Worm (Caenorhabditis elegans): ENCODE data around the gene htas-1.

Gene htas-1

ce11 chrIV:9714264-9714663 is 30.9 kb upstream of the htas-1 start:
- no peak for TF ChIP-seq klf-2 (GFP tag; conservative IDR thresholded peaks at IDR 0.05)
- no peak for TF ChIP-seq ztf-23 (GFP tag; IDR thresholded peaks at IDR 0.05)
- TF ChIP-seq cog-1 (tag; optimal IDR thresholded peaks at IDR 0.05) = no peak
- TF ChIP-seq T22C8.4 (GFP tag; IDR thresholded peaks at IDR 0.05) = no peak
- TF ChIP-seq ref-1 (GFP tag; conservative IDR thresholded peaks at IDR 0.05) = no peak
- no peak for TF ChIP-seq med-1 (GFP tag; optimal IDR thresholded peaks at IDR 0.05; ENCODE audit: insufficient read depth)
- no peak for TF ChIP-seq ztf-29 (GFP tag; IDR thresholded peaks at IDR 0.05)
- no peak for TF ChIP-seq tab-1 (GFP tag; IDR thresholded peaks at IDR 0.05)
- TF ChIP-seq flt-1 (GFP tag; IDR thresholded peaks at IDR 0.05) = no peak

- TF ChIP-seq klf-2 (GFP tag; conservative IDR thresholded peaks at IDR 0.05) (no peak), tab-1 (GFP tag; IDR thresholded peaks at IDR 0.05) (no peak), ztf-23 (GFP tag; IDR thresholded peaks at IDR 0.05) (no peak), ztf-29 (GFP tag; IDR thresholded peaks at IDR 0.05) (no peak), flt-1 (GFP tag; IDR thresholded peaks at IDR 0.05) (no peak), T22C8.4 (GFP tag; IDR thresholded peaks at IDR 0.05) (no peak), ref-1 (GFP tag; conservative IDR thresholded peaks at IDR 0.05) (no peak), med-1 (GFP tag; optimal IDR thresholded peaks at IDR 0.05; ENCODE audit: insufficient read depth) (no peak), cog-1 (tag; optimal IDR thresholded peaks at IDR 0.05) (no peak)
Observed at ce11 chrIV:9712782-9713181, 29.4 kb upstream of the htas-1 start, which contains the start of gene K01H12.4. Gene K01H12.4, plus strand, starts transcription at chrIV:9713082.

- no peak for TF ChIP-seq ztf-23 (GFP tag; IDR thresholded peaks at IDR 0.05)
- TF ChIP-seq ref-1 (GFP tag; conservative IDR thresholded peaks at IDR 0.05) = no peak
Observed at ce11 chrIV:9709887-9710286, 26.6 kb upstream of the htas-1 start, which contains the start of gene nhr-38. Gene nhr-38, plus strand, starts transcription at chrIV:9710187.

ce11 chrIV:9709205-9709604 is 25.9 kb upstream of the htas-1 start, which contains the start of gene ant-1.3:
Gene ant-1.3, minus strand, starts transcription at chrIV:9709305.
- no peak for TF ChIP-seq ztf-29 (GFP tag; IDR thresholded peaks at IDR 0.05)
- no peak for TF ChIP-seq ztf-23 (GFP tag; IDR thresholded peaks at IDR 0.05)
- no peak for TF ChIP-seq flt-1 (GFP tag; IDR thresholded peaks at IDR 0.05)
- no peak for TF ChIP-seq cog-1 (tag; optimal IDR thresholded peaks at IDR 0.05)
- TF ChIP-seq med-1 (GFP tag; optimal IDR thresholded peaks at IDR 0.05; ENCODE audit: insufficient read depth) = no peak
- TF ChIP-seq tab-1 (GFP tag; IDR thresholded peaks at IDR 0.05) = no peak
- TF ChIP-seq ref-1 (GFP tag; conservative IDR thresholded peaks at IDR 0.05) = no peak
- TF ChIP-seq T22C8.4 (GFP tag; IDR thresholded peaks at IDR 0.05) = no peak
- TF ChIP-seq klf-2 (GFP tag; conservative IDR thresholded peaks at IDR 0.05) = no peak

ce11 chrIV:9706704-9707197 is 23.4 kb upstream of the htas-1 start, which contains the start of the genes dcaf-1 and dph-3:
Gene dcaf-1, minus strand, starts transcription at chrIV:9706723.
Gene dph-3, plus strand, starts transcription at chrIV:9707147.
- TF ChIP-seq ztf-29 (GFP tag; IDR thresholded peaks at IDR 0.05) = no peak
- TF ChIP-seq ref-1 (GFP tag; conservative IDR thresholded peaks at IDR 0.05) = no peak
- TF ChIP-seq cog-1 (tag; optimal IDR thresholded peaks at IDR 0.05) = no peak
- no peak for TF ChIP-seq med-1 (GFP tag; optimal IDR thresholded peaks at IDR 0.05; ENCODE audit: insufficient read depth)
- no peak for TF ChIP-seq tab-1 (GFP tag; IDR thresholded peaks at IDR 0.05)
- no peak for TF ChIP-seq flt-1 (GFP tag; IDR thresholded peaks at IDR 0.05)
- no peak for TF ChIP-seq klf-2 (GFP tag; conservative IDR thresholded peaks at IDR 0.05)
- no peak for TF ChIP-seq ztf-23 (GFP tag; IDR thresholded peaks at IDR 0.05)
- TF ChIP-seq T22C8.4 (GFP tag; IDR thresholded peaks at IDR 0.05) = no peak

ce11 chrIV:9699062-9699461 is 15.7 kb upstream of the htas-1 start:
- no peak for TF ChIP-seq tab-1 (GFP tag; IDR thresholded peaks at IDR 0.05)
- no peak for TF ChIP-seq T22C8.4 (GFP tag; IDR thresholded peaks at IDR 0.05)
- TF ChIP-seq klf-2 (GFP tag; conservative IDR thresholded peaks at IDR 0.05) = no peak

ce11 chrIV:9697869-9698268 is 14.5 kb upstream of the htas-1 start:
- TF ChIP-seq T22C8.4 (GFP tag; IDR thresholded peaks at IDR 0.05) (no peak), cog-1 (tag; optimal IDR thresholded peaks at IDR 0.05) (no peak), ref-1 (GFP tag; conservative IDR thresholded peaks at IDR 0.05) (no peak), ztf-23 (GFP tag; IDR thresholded peaks at IDR 0.05) (no peak), ztf-29 (GFP tag; IDR thresholded peaks at IDR 0.05) (no peak), tab-1 (GFP tag; IDR thresholded peaks at IDR 0.05) (no peak), flt-1 (GFP tag; IDR thresholded peaks at IDR 0.05) (no peak), med-1 (GFP tag; optimal IDR thresholded peaks at IDR 0.05; ENCODE audit: insufficient read depth) (no peak)

ce11 chrIV:9696513-9696912 is 13.2 kb upstream of the htas-1 start:
- TF ChIP-seq ref-1 (GFP tag; conservative IDR thresholded peaks at IDR 0.05) (no peak), cog-1 (tag; optimal IDR thresholded peaks at IDR 0.05) (no peak), ztf-29 (GFP tag; IDR thresholded peaks at IDR 0.05) (no peak), ztf-23 (GFP tag; IDR thresholded peaks at IDR 0.05) (no peak), T22C8.4 (GFP tag; IDR thresholded peaks at IDR 0.05) (no peak), tab-1 (GFP tag; IDR thresholded peaks at IDR 0.05) (no peak), med-1 (GFP tag; optimal IDR thresholded peaks at IDR 0.05; ENCODE audit: insufficient read depth) (no peak), klf-2 (GFP tag; conservative IDR thresholded peaks at IDR 0.05) (no peak), flt-1 (GFP tag; IDR thresholded peaks at IDR 0.05) (no peak)

ce11 chrIV:9692874-9693273 is 9.5 kb upstream of the htas-1 start, which contains the start of gene twk-9:
Gene twk-9, plus strand, starts transcription at chrIV:9693174.
- no peak for TF ChIP-seq flt-1 (GFP tag; IDR thresholded peaks at IDR 0.05)
- no peak for TF ChIP-seq med-1 (GFP tag; optimal IDR thresholded peaks at IDR 0.05; ENCODE audit: insufficient read depth)
- TF ChIP-seq klf-2 (GFP tag; conservative IDR thresholded peaks at IDR 0.05) = no peak
- TF ChIP-seq cog-1 (tag; optimal IDR thresholded peaks at IDR 0.05) = no peak
- TF ChIP-seq ztf-23 (GFP tag; IDR thresholded peaks at IDR 0.05) = no peak
- TF ChIP-seq tab-1 (GFP tag; IDR thresholded peaks at IDR 0.05) = no peak
- no peak for TF ChIP-seq T22C8.4 (GFP tag; IDR thresholded peaks at IDR 0.05)
- no peak for TF ChIP-seq ztf-29 (GFP tag; IDR thresholded peaks at IDR 0.05)
- TF ChIP-seq ref-1 (GFP tag; conservative IDR thresholded peaks at IDR 0.05) = no peak

ce11 chrIV:9690644-9691043 is 7.3 kb upstream of the htas-1 start, which contains the start of gene sdz-36:
Gene sdz-36, plus strand, starts transcription at chrIV:9690944.
- TF ChIP-seq cog-1 (tag; optimal IDR thresholded peaks at IDR 0.05) (no peak), ztf-29 (GFP tag; IDR thresholded peaks at IDR 0.05) (no peak), T22C8.4 (GFP tag; IDR thresholded peaks at IDR 0.05) (no peak), med-1 (GFP tag; optimal IDR thresholded peaks at IDR 0.05; ENCODE audit: insufficient read depth) (no peak), tab-1 (GFP tag; IDR thresholded peaks at IDR 0.05) (no peak), flt-1 (GFP tag; IDR thresholded peaks at IDR 0.05) (no peak), ztf-23 (GFP tag; IDR thresholded peaks at IDR 0.05) (no peak), ref-1 (GFP tag; conservative IDR thresholded peaks at IDR 0.05) (no peak), klf-2 (GFP tag; conservative IDR thresholded peaks at IDR 0.05) (no peak)
